Worm (Caenorhabditis elegans): ENCODE measurements around the gene F18H3.1.

ce11 chrX:13543350-13543749 is 23.9 kb downstream of the F18H3.1 start:
- TF ChIP-seq efl-1 (GFP tag; optimal IDR thresholded peaks at IDR 0.05) (no peak), ama-1 (optimal IDR thresholded peaks at IDR 0.05) (peak; percentile 83), ama-1 (GFP tag; optimal IDR thresholded peaks at IDR 0.05) (no peak)
